Worm (Caenorhabditis elegans): ENCODE results near the gene unc-3.

unc-3 gene

DNA sequence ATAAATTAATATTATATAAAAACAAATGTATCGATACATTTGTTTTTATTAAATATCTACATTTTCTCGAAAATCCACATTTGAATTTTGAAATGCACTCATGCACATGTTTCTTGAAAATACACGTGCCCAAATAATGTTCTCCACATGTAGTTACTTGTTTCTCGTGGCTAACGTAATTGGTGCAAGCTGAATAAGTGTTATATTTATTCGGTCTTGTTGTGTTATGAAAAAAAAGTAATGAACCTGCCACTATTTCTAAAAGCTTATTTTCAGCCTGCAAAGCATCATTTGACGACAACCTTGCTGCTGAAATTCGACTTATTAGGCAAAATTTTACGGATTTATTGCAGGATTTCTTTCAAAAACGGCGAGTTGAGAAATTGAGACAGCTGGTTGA, 40.1 kb downstream of the unc-3 start (continued):
- peak; percentile 37 for TF ChIP-seq nhr-25 (tag; optimal IDR thresholded peaks at IDR 0.05; ENCODE audit: borderline replicate concordance, insufficient read depth)
- TF ChIP-seq lin-38 (GFP tag; IDR thresholded peaks at IDR 0.05), result peak; percentile 49
- TF ChIP-seq mes-2 (tag; optimal IDR thresholded peaks at IDR 0.05; ENCODE audit: poor library complexity, severe bottlenecking), result peak; percentile 83
- peak; percentile 71 to 84 for TF ChIP-seq mdl-1 (tag; optimal IDR thresholded peaks at IDR 0.05)
- TF ChIP-seq T26A8.4 (GFP tag; IDR thresholded peaks at IDR 0.05), result peak; percentile 68
- no peak for TF ChIP-seq lin-39 (tag; optimal IDR thresholded peaks at IDR 0.05)
- TF ChIP-seq hif-1 (tag; optimal IDR thresholded peaks at IDR 0.05), result peak in 1 of 2 experiments; percentile 2
- TF ChIP-seq nhr-10 (tag; optimal IDR thresholded peaks at IDR 0.05), result no peak
- peak; percentile 61 for TF ChIP-seq dpl-1 (GFP tag; optimal IDR thresholded peaks at IDR 0.05)
- peak in 1 of 2 experiments; percentile 77 for TF ChIP-seq daf-16 (GFP tag; optimal IDR thresholded peaks at IDR 0.05)
- peak; percentile 67 for TF ChIP-seq daf-16 (tag; optimal IDR thresholded peaks at IDR 0.05)
- peak; percentile 85 for TF ChIP-seq nhr-6 (tag; optimal IDR thresholded peaks at IDR 0.05)
- TF ChIP-seq set-16 (GFP tag; IDR thresholded peaks at IDR 0.05), result no peak
- TF ChIP-seq dve-1 (tag; optimal IDR thresholded peaks at IDR 0.05; ENCODE audit: insufficient read depth), result peak; percentile 85
- no peak for TF ChIP-seq nhr-111 (GFP tag; optimal IDR thresholded peaks at IDR 0.05)
- peak; percentile 25; the same call in 1 of the 2 replicates for TF ChIP-seq pha-4 (GFP tag; IDR thresholded peaks at IDR 0.05)
- TF ChIP-seq pha-4 (tag; optimal IDR thresholded peaks at IDR 0.05), result peak; percentile 84
- TF ChIP-seq spr-1 (tag; optimal IDR thresholded peaks at IDR 0.05), result peak; percentile 60
- no peak for TF ChIP-seq madf-5 (GFP tag; IDR thresholded peaks at IDR 0.05)
- TF ChIP-seq nhr-11 (tag; optimal IDR thresholded peaks at IDR 0.05), result peak; percentile 59
- peak in 1 of 2 experiments; percentile 86 for TF ChIP-seq unc-62 (GFP tag; optimal IDR thresholded peaks at IDR 0.05 in 1 of 2)
- no peak for TF ChIP-seq unc-62 (tag; optimal IDR thresholded peaks at IDR 0.05)
- no peak for TF ChIP-seq vab-7 (GFP tag; IDR thresholded peaks at IDR 0.05)
- peak; percentile 89 for TF ChIP-seq nhr-102 (tag; optimal IDR thresholded peaks at IDR 0.05)
- peak; percentile 37 to 85 for TF ChIP-seq lsy-2 (tag; optimal IDR thresholded peaks at IDR 0.05)
- no peak for TF ChIP-seq nhr-237 (tag; optimal IDR thresholded peaks at IDR 0.05)
- TF ChIP-seq mep-1 (tag; optimal IDR thresholded peaks at IDR 0.05), result peak; percentile 89
- TF ChIP-seq rbr-2 (tag; optimal IDR thresholded peaks at IDR 0.05), result peak; percentile 77
- TF ChIP-seq tra-1 (GFP tag; IDR thresholded peaks at IDR 0.05), result 0 out of 2 replicates have a peak, but pooled peaks have one; percentile 12
- TF ChIP-seq arid-1 (GFP tag; conservative IDR thresholded peaks at IDR 0.05), result no peak
- TF ChIP-seq T20F7.1 (GFP tag; optimal IDR thresholded peaks at IDR 0.05), result peak; percentile 77

DNA sequence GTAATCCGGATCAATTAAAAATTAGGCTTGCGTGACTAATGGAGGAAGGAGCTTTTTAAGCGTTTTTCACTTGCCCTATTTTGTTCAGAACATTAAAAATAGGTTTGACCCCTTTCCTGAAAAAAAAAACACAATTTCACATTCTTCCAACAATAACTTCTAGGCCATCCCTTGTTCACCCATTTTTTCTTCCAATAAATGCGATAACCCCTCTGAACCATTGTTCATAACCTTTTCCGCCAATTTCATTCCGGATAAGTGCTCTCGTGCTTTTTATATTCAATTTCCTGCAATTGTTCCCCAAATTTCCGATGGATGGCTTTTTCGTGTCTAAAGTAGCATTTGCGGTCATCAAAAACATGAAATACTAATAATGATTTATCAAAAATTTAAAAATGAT, 42.1 kb downstream of the unc-3 start:
- no peak for TF ChIP-seq jun-1 (tag; optimal IDR thresholded peaks at IDR 0.05)
- TF ChIP-seq madf-9 (GFP tag; conservative IDR thresholded peaks at IDR 0.05), result no peak
- TF ChIP-seq snpc-4 (tag; optimal IDR thresholded peaks at IDR 0.05), result no peak
- no peak for TF ChIP-seq ceh-20 (GFP tag; IDR thresholded peaks at IDR 0.05)
- TF ChIP-seq nhr-25 (tag; optimal IDR thresholded peaks at IDR 0.05; ENCODE audit: borderline replicate concordance, insufficient read depth), result peak; percentile 11
- no peak for TF ChIP-seq ceh-28 (tag; optimal IDR thresholded peaks at IDR 0.05)
- TF ChIP-seq saeg-2 (GFP tag; IDR thresholded peaks at IDR 0.05), result 0 out of 2 replicates have a peak, but pooled peaks have one; percentile 43
- TF ChIP-seq zfp-3 (GFP tag; conservative IDR thresholded peaks at IDR 0.05), result peak; percentile 61; the same call in 1 of the 2 replicates
- TF ChIP-seq egl-43 (GFP tag; IDR thresholded peaks at IDR 0.05), result peak; percentile 39; the same call in 1 of the 2 replicates
- peak in 1 of 2 experiments; percentile 39 for TF ChIP-seq unc-62 (GFP tag; optimal IDR thresholded peaks at IDR 0.05 in 1 of 2)
- TF ChIP-seq unc-62 (tag; optimal IDR thresholded peaks at IDR 0.05), result no peak
- no peak for TF ChIP-seq F37D6.2 (tag; optimal IDR thresholded peaks at IDR 0.05)
- TF ChIP-seq spr-1 (tag; optimal IDR thresholded peaks at IDR 0.05), result peak; percentile 34
- TF ChIP-seq ceh-44 (GFP tag; IDR thresholded peaks at IDR 0.05), result no peak
- no peak for TF ChIP-seq snpc-1.2 (GFP tag; IDR thresholded peaks at IDR 0.05)
- TF ChIP-seq arid-1 (GFP tag; conservative IDR thresholded peaks at IDR 0.05), result no peak; the same call in 1 of the 2 replicates
- peak; percentile 10 for TF ChIP-seq lir-3 (tag; optimal IDR thresholded peaks at IDR 0.05)
- TF ChIP-seq hlh-11 (tag; optimal IDR thresholded peaks at IDR 0.05), result peak; percentile 7
- TF ChIP-seq aly-2 (tag; optimal IDR thresholded peaks at IDR 0.05), result no peak
- TF ChIP-seq lim-7 (GFP tag; IDR thresholded peaks at IDR 0.05), result 0 out of 2 replicates have a peak, but pooled peaks have one; percentile 40
- no peak for TF ChIP-seq F49E8.2 (tag; optimal IDR thresholded peaks at IDR 0.05; ENCODE audit: borderline replicate concordance)
- no peak for TF ChIP-seq daf-16 (GFP tag; optimal IDR thresholded peaks at IDR 0.05)
- peak; percentile 16 for TF ChIP-seq daf-16 (tag; optimal IDR thresholded peaks at IDR 0.05)
- no peak for TF ChIP-seq nhr-111 (GFP tag; optimal IDR thresholded peaks at IDR 0.05)
- peak in 1 of 2 experiments; percentile 15 for TF ChIP-seq lsy-2 (tag; optimal IDR thresholded peaks at IDR 0.05)
- peak; percentile 19 for TF ChIP-seq nhr-48 (tag; optimal IDR thresholded peaks at IDR 0.05)
- TF ChIP-seq aha-1 (tag), result peak; percentile 50

Data from whole organism, L4 larva.